Worm (Caenorhabditis elegans) whole organism, L3 larva: ENCODE results near the gene rcq-5.

Experiments used
- egl-27 ChIP-seq: sonication (generic microtip); optimal IDR thresholded peaks from 4 replicates; lab custom pipeline; 2017; ENCODE audit warnings: missing biosample characterization, missing genetic modification reagents, missing genetic modification characterization
- lin-15B ChIP-seq: fragments of 150-350 bp; optimal IDR thresholded peaks from 2 replicates; lab custom pipeline; 2014; ENCODE audit warnings: missing biosample characterization, missing genetic modification characterization
- nhr-25 ChIP-seq: sonication (generic microtip); optimal IDR thresholded peaks from 2 replicates; lab custom pipeline; 2017; ENCODE audit warnings: missing biosample characterization, missing genetic modification characterization
- nhr-43 ChIP-seq: sonication (generic microtip); optimal IDR thresholded peaks from 2 replicates; lab custom pipeline; 2016; ENCODE audit warnings: mild to moderate bottlenecking, missing genetic modification characterization, missing compliant biosample characterization; ENCODE audit not compliant: poor library complexity, severe bottlenecking
- snpc-4 ChIP-seq: fragments of 150-350 bp; optimal IDR thresholded peaks from 2 replicates; lab custom pipeline; 2014; ENCODE audit warnings: missing biosample characterization, missing genetic modification characterization

ce11 chrIII:4058643-4059042, 867 bp upstream of the rcq-5 start, which contains the start of gene his-69:
- no peak for TF ChIP-seq nhr-43 (tag; lab: Kevin White, UChicago)
- TF ChIP-seq lin-15B (tag; lab: Kevin White, UChicago): no peak
- TF ChIP-seq egl-27: no peak
- TF ChIP-seq nhr-25 (tag; lab: Kevin White, UChicago): no peak
- TF ChIP-seq snpc-4 (tag; lab: Kevin White, UChicago): no peak
